Fruit fly (Drosophila melanogaster): ENCODE data around the gene Pgant8.

Gene Pgant8

dm6 chr3L:15652154-15652553, 31.5 kb upstream of the Pgant8 start, which contains the start of the genes Eig71Ec and Eig71Ed:
Gene Eig71Ec, minus strand, starts transcription at chr3L:15652254.
Gene Eig71Ed, plus strand, starts transcription at chr3L:15652537.
- no peak for TF ChIP-seq CG12605 (GFP tag; IDR thresholded peaks at IDR 0.05)
- TF ChIP-seq fd96Ca (GFP tag; IDR thresholded peaks at IDR 0.05) = no peak

- no peak for TF ChIP-seq CG9948 (tag; optimal IDR thresholded peaks at IDR 0.05)
Observed at dm6 chr3L:15655910-15656309, 27.8 kb upstream of the Pgant8 start, which contains the start of gene Eig71Ee. Gene Eig71Ee, minus strand, starts transcription at chr3L:15656010.

dm6 chr3L:15657290-15657689, 26.4 kb upstream of the Pgant8 start, which contains the start of the genes Eig71Ef and Eig71Eg:
Gene Eig71Ef, minus strand, starts transcription at chr3L:15657390.
Gene Eig71Eg, plus strand, starts transcription at chr3L:15657628.
- no peak for TF ChIP-seq CG4496 (GFP tag; IDR thresholded peaks at IDR 0.05)
- TF ChIP-seq EcR (GFP tag; optimal IDR thresholded peaks at IDR 0.05) = no peak
- no peak for TF ChIP-seq rn (GFP tag; IDR thresholded peaks at IDR 0.05)
- no peak for TF ChIP-seq CG8301 (tag; optimal IDR thresholded peaks at IDR 0.05)
- TF ChIP-seq D1 (tag; optimal IDR thresholded peaks at IDR 0.05) = no peak
- no peak for TF ChIP-seq CG17806 (tag; optimal IDR thresholded peaks at IDR 0.05)
- TF ChIP-seq Pif1A (GFP tag; optimal IDR thresholded peaks at IDR 0.05) = no peak
- no peak for TF ChIP-seq CG13204 (GFP tag; optimal IDR thresholded peaks at IDR 0.05)

- TF ChIP-seq CG9948 (tag; optimal IDR thresholded peaks at IDR 0.05) = no peak
- TF ChIP-seq CG8159 (tag; optimal IDR thresholded peaks at IDR 0.05) = no peak
- no peak for TF ChIP-seq CG34367 (tag; optimal IDR thresholded peaks at IDR 0.05)
- no peak for TF ChIP-seq CG14655 (GFP tag; optimal IDR thresholded peaks at IDR 0.05)
- TF ChIP-seq EcR (GFP tag; optimal IDR thresholded peaks at IDR 0.05) = no peak
- TF ChIP-seq CG17806 (tag; optimal IDR thresholded peaks at IDR 0.05) = no peak
- no peak for TF ChIP-seq rn (GFP tag; IDR thresholded peaks at IDR 0.05)
- TF ChIP-seq fd96Ca (GFP tag; IDR thresholded peaks at IDR 0.05) = no peak
- TF ChIP-seq CG10348 (GFP tag; IDR thresholded peaks at IDR 0.05) = no peak
- TF ChIP-seq Pif1B (GFP tag; optimal IDR thresholded peaks at IDR 0.05) = no peak
- TF ChIP-seq CG15710 (tag; optimal IDR thresholded peaks at IDR 0.05) = no peak
- TF ChIP-seq CG32121 (GFP tag; IDR thresholded peaks at IDR 0.05) = no peak
- no peak for TF ChIP-seq Snoo (tag; optimal IDR thresholded peaks at IDR 0.05)
Observed at dm6 chr3L:15659341-15659740, 24.3 kb upstream of the Pgant8 start, which contains the start of the genes Eig71Eh and Eig71Ei. Gene Eig71Eh, minus strand, starts transcription at chr3L:15659441. Gene Eig71Ei, plus strand, starts transcription at chr3L:15659707.

dm6 chr3L:15660915-15661314, 22.8 kb upstream of the Pgant8 start, which contains the start of the genes Eig71Ej and Eig71Ek:
Gene Eig71Ej, minus strand, starts transcription at chr3L:15661015.
Gene Eig71Ek, plus strand, starts transcription at chr3L:15661248.
- TF ChIP-seq CG8159 (tag; optimal IDR thresholded peaks at IDR 0.05) = no peak
- TF ChIP-seq CG32121 (GFP tag; IDR thresholded peaks at IDR 0.05) = no peak
- TF ChIP-seq EcR (GFP tag; optimal IDR thresholded peaks at IDR 0.05) = no peak

- TF ChIP-seq Pif1B (GFP tag; optimal IDR thresholded peaks at IDR 0.05) = no peak
- TF ChIP-seq CG17806 (tag; optimal IDR thresholded peaks at IDR 0.05) = no peak
- no peak for TF ChIP-seq CG10348 (GFP tag; IDR thresholded peaks at IDR 0.05)
- TF ChIP-seq Pif1A (GFP tag; optimal IDR thresholded peaks at IDR 0.05) = no peak
- TF ChIP-seq CG8159 (tag; optimal IDR thresholded peaks at IDR 0.05) = no peak
- TF ChIP-seq CG12605 (GFP tag; IDR thresholded peaks at IDR 0.05) = no peak
- TF ChIP-seq CG14655 (GFP tag; optimal IDR thresholded peaks at IDR 0.05) = no peak
- TF ChIP-seq CG34367 (tag; optimal IDR thresholded peaks at IDR 0.05) = no peak
- TF ChIP-seq CG9948 (tag; optimal IDR thresholded peaks at IDR 0.05) = no peak
- TF ChIP-seq gl (tag; optimal IDR thresholded peaks at IDR 0.05) = no peak
- no peak for TF ChIP-seq CG8301 (tag; optimal IDR thresholded peaks at IDR 0.05)
- no peak for TF ChIP-seq CG13204 (GFP tag; optimal IDR thresholded peaks at IDR 0.05)
- TF ChIP-seq CG4496 (GFP tag; IDR thresholded peaks at IDR 0.05) = no peak
- TF ChIP-seq EcR (GFP tag; optimal IDR thresholded peaks at IDR 0.05) = no peak
- no peak for TF ChIP-seq D1 (tag; optimal IDR thresholded peaks at IDR 0.05)
- TF ChIP-seq Snoo (tag; optimal IDR thresholded peaks at IDR 0.05) = no peak
Observed at dm6 chr3L:15661567-15661966, 22.1 kb upstream of the Pgant8 start, which contains the start of gene CG43082. Gene CG43082, plus strand, starts transcription at chr3L:15661867.

- TF ChIP-seq CG12605 (GFP tag; IDR thresholded peaks at IDR 0.05) (no peak), CG15710 (tag; optimal IDR thresholded peaks at IDR 0.05) (no peak), Snoo (tag; optimal IDR thresholded peaks at IDR 0.05) (no peak), Pif1B (GFP tag; optimal IDR thresholded peaks at IDR 0.05) (no peak), CG14655 (GFP tag; optimal IDR thresholded peaks at IDR 0.05) (no peak), CG13204 (GFP tag; optimal IDR thresholded peaks at IDR 0.05) (no peak), Pif1A (GFP tag; optimal IDR thresholded peaks at IDR 0.05) (no peak), Ets98B (GFP tag; IDR thresholded peaks at IDR 0.05) (no peak), CG10348 (GFP tag; IDR thresholded peaks at IDR 0.05) (no peak)
Observed at dm6 chr3L:15662510-15662909, 21.2 kb upstream of the Pgant8 start.
